Fruit fly (Drosophila melanogaster): ENCODE measurements around the gene Abd-B.
A peak's percentile ranks its signal among the peaks of the same experiment; 100 is the strongest.

The Abd-B gene

dm6 chr3R:16907790-16908189 is 64.2 kb downstream of the Abd-B start (continued):
- TF ChIP-seq CG6689 (GFP tag; IDR thresholded peaks at IDR 0.05) (0 out of 2 replicates have a peak, but pooled peaks have one; percentile 20), aop (GFP tag; IDR thresholded peaks at IDR 0.05) (no peak), Hr78 (GFP tag; optimal IDR thresholded peaks at IDR 0.05) (peak in 1 of 2 experiments; percentile 3), Ravus (GFP tag; IDR thresholded peaks at IDR 0.05) (no peak), Usf (GFP tag; optimal IDR thresholded peaks at IDR 0.05) (peak; percentile 0), CG34422 (GFP tag; IDR thresholded peaks at IDR 0.05) (no peak), CG11696 (GFP tag; IDR thresholded peaks at IDR 0.05) (no peak), Aef1 (GFP tag; IDR thresholded peaks at IDR 0.05) (no peak), B-H2 (GFP tag; optimal IDR thresholded peaks at IDR 0.05) (no peak), CG13894 (tag; optimal IDR thresholded peaks at IDR 0.05) (no peak), pzg (GFP tag; optimal IDR thresholded peaks at IDR 0.05) (no peak), slp2 (GFP tag; optimal IDR thresholded peaks at IDR 0.05) (no peak), CG3838 (GFP tag; optimal IDR thresholded peaks at IDR 0.05) (no peak), zf30C (GFP tag; optimal IDR thresholded peaks at IDR 0.05) (no peak), Mrtf (GFP tag; IDR thresholded peaks at IDR 0.05) (no peak), GATAe (GFP tag; conservative IDR thresholded peaks at IDR 0.05) (no peak), D19A (tag; optimal IDR thresholded peaks at IDR 0.05) (no peak), CG11398 (GFP tag; optimal IDR thresholded peaks at IDR 0.05) (no peak), sc (optimal IDR thresholded peaks at IDR 0.05) (no peak), sc (GFP tag; optimal IDR thresholded peaks at IDR 0.05) (peak; percentile 55), ewg (GFP tag; optimal IDR thresholded peaks at IDR 0.05) (peak; percentile 36), HmgD (GFP tag; optimal IDR thresholded peaks at IDR 0.05) (no peak), CG11456 (GFP tag; IDR thresholded peaks at IDR 0.05) (no peak), D (optimal IDR thresholded peaks at IDR 0.05) (no peak), D (GFP tag; optimal IDR thresholded peaks at IDR 0.05) (no peak), gcm (GFP tag; optimal IDR thresholded peaks at IDR 0.05) (no peak), kah (GFP tag; optimal IDR thresholded peaks at IDR 0.05) (no peak), ems (GFP tag; optimal IDR thresholded peaks at IDR 0.05) (no peak), prd (optimal IDR thresholded peaks at IDR 0.05) (no peak), prd (GFP tag; IDR thresholded peaks at IDR 0.05) (peak; percentile 68), CG8359 (GFP tag; optimal IDR thresholded peaks at IDR 0.05; ENCODE audit: borderline replicate concordance) (no peak), CG14710 (tag; optimal IDR thresholded peaks at IDR 0.05) (peak; percentile 18), CG18011 (GFP tag; optimal IDR thresholded peaks at IDR 0.05) (no peak), tap (tag; optimal IDR thresholded peaks at IDR 0.05) (no peak), CG4617 (GFP tag; optimal IDR thresholded peaks at IDR 0.05; ENCODE audit: borderline replicate concordance) (no peak), unc-4 (GFP tag; IDR thresholded peaks at IDR 0.05; ENCODE audit: partially characterized antibody) (no peak), z (GFP tag; IDR thresholded peaks at IDR 0.05) (no peak), CG8478 (optimal IDR thresholded peaks at IDR 0.05) (no peak), ATbp (GFP tag; optimal IDR thresholded peaks at IDR 0.05) (peak; percentile 19), CG8089 (GFP tag; optimal IDR thresholded peaks at IDR 0.05) (no peak), CG17328 (GFP tag; IDR thresholded peaks at IDR 0.05) (peak; percentile 72), CG17359 (tag; optimal IDR thresholded peaks at IDR 0.05) (peak; percentile 3), CG6175 (GFP tag; IDR thresholded peaks at IDR 0.05) (no peak), grau (tag; optimal IDR thresholded peaks at IDR 0.05) (peak; percentile 46), Antp (GFP tag; optimal IDR thresholded peaks at IDR 0.05) (no peak), exex (tag; optimal IDR thresholded peaks at IDR 0.05) (no peak), lab (GFP tag; optimal IDR thresholded peaks at IDR 0.05) (no peak), CG7786 (GFP tag; optimal IDR thresholded peaks at IDR 0.05) (no peak), HLH4C (GFP tag; IDR thresholded peaks at IDR 0.05; ENCODE audit: partially characterized antibody) (no peak), lov (optimal IDR thresholded peaks at IDR 0.05) (no peak), lov (GFP tag; IDR thresholded peaks at IDR 0.05) (no peak), fd102C (GFP tag; optimal IDR thresholded peaks at IDR 0.05) (no peak), Six4 (GFP tag; optimal IDR thresholded peaks at IDR 0.05) (no peak)

Measured in whole organism, embryonic.